Worm (Caenorhabditis elegans): ENCODE data around the gene C37C3.2.
A peak's percentile ranks its signal among the peaks of the same experiment; 100 is the strongest.

- no peak for TF ChIP-seq elt-1 (tag; optimal IDR thresholded peaks at IDR 0.05; ENCODE audit: borderline replicate concordance, insufficient read depth)
- no peak for TF ChIP-seq snpc-4 (tag; optimal IDR thresholded peaks at IDR 0.05)
- peak; percentile 97 for TF ChIP-seq ces-1 (GFP tag; optimal IDR thresholded peaks at IDR 0.05)
- no peak for TF ChIP-seq sptf-1 (tag; optimal IDR thresholded peaks at IDR 0.05)
- no peak for TF ChIP-seq ceh-43 (GFP tag; optimal IDR thresholded peaks at IDR 0.05)
- TF ChIP-seq nhr-76 (tag; optimal IDR thresholded peaks at IDR 0.05), result no peak
- TF ChIP-seq nhr-12 (tag; optimal IDR thresholded peaks at IDR 0.05), result no peak
- TF ChIP-seq lin-32 (GFP tag; optimal IDR thresholded peaks at IDR 0.05), result no peak
- no peak for TF ChIP-seq ztf-11 (tag; optimal IDR thresholded peaks at IDR 0.05)
- no peak for TF ChIP-seq unc-62 (GFP tag; optimal IDR thresholded peaks at IDR 0.05)
- TF ChIP-seq ceh-39 (tag; optimal IDR thresholded peaks at IDR 0.05), result no peak
- TF ChIP-seq elt-3 (tag; optimal IDR thresholded peaks at IDR 0.05), result no peak
These were observed 39.3 kb upstream of the C37C3.2 start for ce11 chrV:7816486-7816885.
